Fruit fly (Drosophila melanogaster): ENCODE results near the gene CG12155.

CG12155 gene

DNA sequence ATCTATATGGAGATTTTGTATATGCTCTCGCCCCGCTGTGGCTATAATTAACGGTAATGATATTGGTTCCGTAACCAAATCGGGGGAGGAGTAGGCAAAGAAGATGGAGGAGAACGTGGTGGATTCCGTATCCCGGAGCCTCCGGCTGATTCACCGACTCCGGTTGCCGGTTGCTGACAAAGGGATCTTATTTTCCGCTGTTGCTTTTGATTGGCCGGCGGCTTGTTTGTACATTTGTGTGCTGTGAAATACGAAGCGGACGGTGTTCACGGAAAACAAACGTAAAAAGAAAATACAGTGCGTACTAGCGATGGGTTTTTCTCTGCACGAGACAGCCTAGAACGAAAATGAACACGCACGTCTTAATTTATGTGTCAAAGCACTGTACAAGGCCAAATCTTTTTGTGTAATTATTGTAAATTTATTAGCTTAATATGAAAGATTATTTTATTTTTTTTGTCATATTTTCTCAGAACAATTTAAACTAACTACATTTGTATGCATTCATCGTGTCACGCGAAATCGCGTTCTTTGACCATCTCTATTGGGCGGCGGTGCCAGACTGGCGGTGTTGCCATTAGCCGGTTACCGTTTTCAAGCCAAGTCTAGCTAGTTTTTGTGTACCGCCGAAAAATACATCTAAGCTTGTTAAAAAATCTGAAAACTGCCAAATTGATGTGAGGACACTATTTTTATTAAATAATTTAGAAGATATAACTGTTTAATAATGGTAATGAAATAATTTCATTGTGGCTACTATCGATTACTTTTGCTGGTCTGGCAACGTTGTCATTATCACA is 5.8 kb downstream of the CG12155 start, which contains the start of the genes Pdp and Rab39 (continued):
- no peak for TF ChIP-seq CG4707 (GFP tag; optimal IDR thresholded peaks at IDR 0.05)
- TF ChIP-seq ato (GFP tag; IDR thresholded peaks at IDR 0.05; ENCODE audit: partially characterized antibody): peak; percentile 63; the same call in 1 of the 2 replicates
- no peak for TF ChIP-seq crol (GFP tag; IDR thresholded peaks at IDR 0.05)
- peak; percentile 83 for TF ChIP-seq tgo (GFP tag; IDR thresholded peaks at IDR 0.05)
- no peak for TF ChIP-seq MTF-1 (GFP tag; optimal IDR thresholded peaks at IDR 0.05; ENCODE audit: borderline replicate concordance)
- no peak for TF ChIP-seq CG15011 (GFP tag; optimal IDR thresholded peaks at IDR 0.05)
- TF ChIP-seq kah (GFP tag; optimal IDR thresholded peaks at IDR 0.05): peak; percentile 16
- TF ChIP-seq CG10462 (GFP tag; optimal IDR thresholded peaks at IDR 0.05): peak; percentile 71
- TF ChIP-seq tin (GFP tag; optimal IDR thresholded peaks at IDR 0.05): peak; percentile 77
- TF ChIP-seq nerfin-2 (GFP tag; IDR thresholded peaks at IDR 0.05; ENCODE audit: partially characterized antibody): peak; percentile 76
- TF ChIP-seq CG18599 (GFP tag; optimal IDR thresholded peaks at IDR 0.05): peak; percentile 81
- TF ChIP-seq Elba2 (GFP tag; optimal IDR thresholded peaks at IDR 0.05): peak; percentile 13
- peak; percentile 32; the same call in 1 of the 2 replicates for TF ChIP-seq CG11696 (GFP tag; IDR thresholded peaks at IDR 0.05)
- peak; percentile 78 for TF ChIP-seq phol (tag; optimal IDR thresholded peaks at IDR 0.05)
- peak; percentile 50; the same call in 1 of the 2 replicates for TF ChIP-seq ap (GFP tag; IDR thresholded peaks at IDR 0.05)
- TF ChIP-seq corto (GFP tag; optimal IDR thresholded peaks at IDR 0.05): peak; percentile 31
- TF ChIP-seq fd3F (GFP tag; optimal IDR thresholded peaks at IDR 0.05): peak; percentile 70
- TF ChIP-seq Ravus (GFP tag; IDR thresholded peaks at IDR 0.05): no peak
- peak; percentile 68 for TF ChIP-seq Sox100B (GFP tag; optimal IDR thresholded peaks at IDR 0.05)
- TF ChIP-seq CG7928 (GFP tag; optimal IDR thresholded peaks at IDR 0.05): peak; percentile 30
- peak; percentile 73 for TF ChIP-seq CG10209 (GFP tag; optimal IDR thresholded peaks at IDR 0.05)
- TF ChIP-seq prd (optimal IDR thresholded peaks at IDR 0.05): no peak
- TF ChIP-seq prd (GFP tag; IDR thresholded peaks at IDR 0.05): peak; percentile 88
- no peak for TF ChIP-seq sr (GFP tag; IDR thresholded peaks at IDR 0.05)
- TF ChIP-seq CG31441 (GFP tag; IDR thresholded peaks at IDR 0.05): peak; percentile 72
- peak; percentile 84 for TF ChIP-seq Sry-β (GFP tag; optimal IDR thresholded peaks at IDR 0.05)
- TF ChIP-seq Ssrp (tag; optimal IDR thresholded peaks at IDR 0.05): peak; percentile 54
- TF ChIP-seq lab (GFP tag; optimal IDR thresholded peaks at IDR 0.05): peak; percentile 81
- 0 out of 2 replicates have a peak, but pooled peaks have one; percentile 38 for TF ChIP-seq CG8765 (GFP tag; IDR thresholded peaks at IDR 0.05)
- peak; percentile 28 for TF ChIP-seq Hmx (GFP tag; optimal IDR thresholded peaks at IDR 0.05)
- TF ChIP-seq peb (GFP tag; IDR thresholded peaks at IDR 0.05): peak; percentile 46; the same call in 1 of the 2 replicates
- peak; percentile 78 for TF ChIP-seq CG15514 (GFP tag; optimal IDR thresholded peaks at IDR 0.05)
- TF ChIP-seq CG11695 (GFP tag; IDR thresholded peaks at IDR 0.05): peak; percentile 59; the same call in 1 of the 3 replicates
- peak; percentile 82 for TF ChIP-seq CG34422 (GFP tag; IDR thresholded peaks at IDR 0.05)
- no peak for TF ChIP-seq tio (GFP tag; optimal IDR thresholded peaks at IDR 0.05)
- TF ChIP-seq grn (GFP tag; optimal IDR thresholded peaks at IDR 0.05): no peak
- peak; percentile 85; the same call in 1 of the 3 replicates for TF ChIP-seq CG6791 (GFP tag; IDR thresholded peaks at IDR 0.05; ENCODE audit: partially characterized antibody)
- TF ChIP-seq pnt (GFP tag; optimal IDR thresholded peaks at IDR 0.05): peak; percentile 49
- TF ChIP-seq NFAT (GFP tag; IDR thresholded peaks at IDR 0.05): peak; percentile 78; the same call in 1 of the 2 replicates
- peak; percentile 47 for TF ChIP-seq CG3407 (GFP tag; optimal IDR thresholded peaks at IDR 0.05)
- peak; percentile 6 for TF ChIP-seq NC2α (GFP tag; optimal IDR thresholded peaks at IDR 0.05)
- TF ChIP-seq oc (tag; optimal IDR thresholded peaks at IDR 0.05): no peak
- TF ChIP-seq ftz-f1 (GFP tag; optimal IDR thresholded peaks at IDR 0.05): no peak
- TF ChIP-seq nmo (GFP tag; optimal IDR thresholded peaks at IDR 0.05): peak; percentile 84
- TF ChIP-seq Nf-YB (GFP tag; optimal IDR thresholded peaks at IDR 0.05): peak; percentile 49
- TF ChIP-seq Dip2 (GFP tag; IDR thresholded peaks at IDR 0.05): no peak
- peak; percentile 28 for TF ChIP-seq CG2875 (GFP tag; optimal IDR thresholded peaks at IDR 0.05)
- TF ChIP-seq slou (GFP tag; optimal IDR thresholded peaks at IDR 0.05): peak; percentile 51

Data from whole organism, embryonic.